Worm (Caenorhabditis elegans) whole organism, L4 larva: ENCODE results near the gene F13C5.2.

Source experiments
- F26F4.8 ChIP-seq: fragments of 200-800 bp; sonication (Bioruptor generic); conservative IDR thresholded peaks from 2 replicates; pipeline ENCODE4 v1.3.6; 2022; ENCODE audit warnings: missing genetic modification characterization, missing compliant biosample characterization
- F37D6.2 ChIP-seq: sonication (generic microtip); optimal IDR thresholded peaks from 2 replicates; lab custom pipeline; 2016; ENCODE audit warnings: mild to moderate bottlenecking, missing genetic modification characterization, missing compliant biosample characterization
- T20F7.1 ChIP-seq: fragments of 200-800 bp; sonication (Bioruptor generic); optimal IDR thresholded peaks from 2 replicates; lab custom pipeline; 2018; ENCODE audit warnings: mild to moderate bottlenecking, missing genetic modification characterization, missing compliant biosample characterization
- Y105C5A.15 ChIP-seq: fragments of 200-800 bp; sonication (Bioruptor generic); IDR thresholded peaks from 2 replicates; pipeline ENCODE4 v1.3.6; 2022; ENCODE audit warnings: missing genetic modification characterization, missing compliant biosample characterization
- aha-1 ChIP-seq: fragments of 150-350 bp; peaks from one replicate; lab custom pipeline; 2014; ENCODE audit warnings: missing biosample characterization, missing genetic modification characterization
- ceh-20 ChIP-seq: fragments of 200-800 bp; sonication (Bioruptor generic); IDR thresholded peaks from 2 replicates; pipeline ENCODE4 v1.3.6; 2022; ENCODE audit warnings: missing genetic modification reagents, missing genetic modification characterization, missing compliant biosample characterization
- ceh-32 ChIP-seq: sonication (generic microtip); optimal IDR thresholded peaks from 2 replicates; lab custom pipeline; 2016; ENCODE audit warnings: mild to moderate bottlenecking, missing genetic modification characterization, missing compliant biosample characterization; ENCODE audit not compliant: poor library complexity
- ceh-44 ChIP-seq: fragments of 200-800 bp; sonication (Bioruptor generic); IDR thresholded peaks from 2 replicates; pipeline ENCODE4 v1.3.6; 2022; ENCODE audit warnings: missing genetic modification reagents, missing genetic modification characterization, missing compliant biosample characterization
- ceh-82 ChIP-seq: sonication (generic microtip); optimal IDR thresholded peaks from 2 replicates; lab custom pipeline; 2017; ENCODE audit warnings: missing biosample characterization, missing genetic modification characterization
- ces-1 ChIP-seq: fragments of 150-350 bp; sonication (generic microtip); optimal IDR thresholded peaks from 4 replicates; lab custom pipeline; 2014; ENCODE audit warnings: missing biosample characterization, missing genetic modification reagents, missing genetic modification characterization
- ctbp-1 ChIP-seq: fragments of 200-800 bp; sonication (Bioruptor generic); IDR thresholded peaks from 2 replicates; pipeline ENCODE4 v1.3.6; 2022; ENCODE audit warnings: missing genetic modification reagents, missing genetic modification characterization, missing compliant biosample characterization
- daf-19 ChIP-seq: fragments of 200-800 bp; sonication (Bioruptor generic); conservative IDR thresholded peaks from 2 replicates; pipeline ENCODE4 v1.3.6; 2022; ENCODE audit warnings: missing genetic modification characterization, missing compliant biosample characterization
- daf-8 ChIP-seq: fragments of 200-800 bp; sonication (Bioruptor generic); IDR thresholded peaks from 2 replicates; pipeline ENCODE4 v1.3.6; 2022; ENCODE audit warnings: missing genetic modification characterization, missing compliant biosample characterization
- dmd-6 ChIP-seq: fragments of 200-800 bp; sonication (Bioruptor generic); IDR thresholded peaks from 2 replicates; pipeline ENCODE4 v1.3.6; 2022; ENCODE audit warnings: missing genetic modification reagents, missing genetic modification characterization, missing compliant biosample characterization
- dpl-1 ChIP-seq: fragments of 150-350 bp; optimal IDR thresholded peaks from 2 replicates; lab custom pipeline; 2014; ENCODE audit warnings: missing biosample characterization, missing genetic modification reagents, missing genetic modification characterization
- dve-1 ChIP-seq: sonication (generic microtip); optimal IDR thresholded peaks from 2 replicates; lab custom pipeline; 2017; ENCODE audit warnings: antibody characterized with exemption, mild to moderate bottlenecking, missing genetic modification characterization, missing compliant biosample characterization; ENCODE audit not compliant: insufficient read depth
- egl-43 ChIP-seq: fragments of 200-800 bp; sonication (Bioruptor generic); IDR thresholded peaks from 2 replicates; pipeline ENCODE4 v1.3.6; 2022; ENCODE audit warnings: missing genetic modification reagents, missing genetic modification characterization, missing compliant biosample characterization
- fkh-10 ChIP-seq: fragments of 150-350 bp; optimal IDR thresholded peaks from 2 replicates; lab custom pipeline; 2014; ENCODE audit warnings: missing biosample characterization, missing genetic modification reagents, missing genetic modification characterization
- fos-1 ChIP-seq: fragments of 150-350 bp; optimal IDR thresholded peaks from 2 replicates; lab custom pipeline; 2014; ENCODE audit warnings: missing biosample characterization, missing genetic modification characterization
- hif-1 ChIP-seq, 2 experiments: sonication (generic microtip); optimal IDR thresholded peaks; 2 replicates each; lab custom pipeline; 2016 to 2017; ENCODE audit warnings: missing compliant biosample characterization in 2 of 2, missing genetic modification characterization in 2 of 2, missing genetic modification reagents in 2 of 2, missing genotype in 2 of 2, mild to moderate bottlenecking in 1 of 2
- hlh-11 ChIP-seq: fragments of 200-800 bp; sonication (Bioruptor generic); optimal IDR thresholded peaks from 2 replicates; lab custom pipeline; 2018; ENCODE audit warnings: mild to moderate bottlenecking, missing genetic modification characterization, missing compliant biosample characterization
- hlh-30 ChIP-seq: sonication (generic microtip); optimal IDR thresholded peaks from 2 replicates; lab custom pipeline; 2017; ENCODE audit warnings: antibody characterized with exemption, mild to moderate bottlenecking, missing genetic modification characterization, missing compliant biosample characterization; ENCODE audit not compliant: insufficient read depth
- hmg-1.1 ChIP-seq: fragments of 200-800 bp; sonication (Bioruptor generic); IDR thresholded peaks from 2 replicates; pipeline ENCODE4 v1.3.6; 2022; ENCODE audit warnings: missing genetic modification reagents, missing genetic modification characterization, missing compliant biosample characterization
- lin-38 ChIP-seq: fragments of 200-800 bp; sonication (Bioruptor generic); IDR thresholded peaks from 2 replicates; pipeline ENCODE4 v1.3.6; 2022; ENCODE audit warnings: missing genetic modification reagents, missing genetic modification characterization, missing compliant biosample characterization
- lsy-2 ChIP-seq, 2 experiments: fragments of 150-350 bp in 1 of 2; sonication (generic microtip) in 1 of 2; optimal IDR thresholded peaks; 2 replicates each; lab custom pipeline; 2014 to 2017; ENCODE audit warnings: missing biosample characterization in 2 of 2, missing genetic modification characterization in 2 of 2
- madf-5 ChIP-seq, 2 experiments: fragments of 200-800 bp; sonication (Bioruptor generic); IDR thresholded peaks; 2 replicates each; pipeline ENCODE4 v1.3.6; 2022; ENCODE audit warnings: missing compliant biosample characterization in 2 of 2, missing genetic modification characterization in 2 of 2
- madf-9 ChIP-seq: fragments of 200-800 bp; sonication (Bioruptor generic); conservative IDR thresholded peaks from 2 replicates; pipeline ENCODE4 v1.3.6; 2022; ENCODE audit warnings: missing genetic modification reagents, missing genetic modification characterization, missing compliant biosample characterization
- mdl-1 ChIP-seq, 2 experiments: fragments of 150-350 bp in 1 of 2; sonication (generic microtip) in 1 of 2; optimal IDR thresholded peaks; 2 replicates each; lab custom pipeline; 2014 to 2017; ENCODE audit warnings: missing biosample characterization in 2 of 2, missing genetic modification characterization in 2 of 2
- mdt-29 ChIP-seq: fragments of 200-800 bp; sonication (Bioruptor generic); IDR thresholded peaks from 2 replicates; pipeline ENCODE4 v1.3.6; 2022; ENCODE audit warnings: missing genetic modification reagents, missing genetic modification characterization, missing compliant biosample characterization
- mep-1 ChIP-seq: fragments of 150-350 bp; sonication (generic microtip); optimal IDR thresholded peaks from 3 replicates; lab custom pipeline; 2014; ENCODE audit warnings: missing biosample characterization, missing genetic modification characterization
- nhr-237 ChIP-seq: sonication (generic microtip); optimal IDR thresholded peaks from 2 replicates; lab custom pipeline; 2017; ENCODE audit warnings: missing biosample characterization, missing genetic modification characterization
- nhr-76 ChIP-seq: fragments of 150-350 bp; optimal IDR thresholded peaks from 2 replicates; lab custom pipeline; 2014; ENCODE audit warnings: missing biosample characterization, missing genetic modification characterization
- nhr-77 ChIP-seq: fragments of 150-350 bp; optimal IDR thresholded peaks from 2 replicates; lab custom pipeline; 2014; ENCODE audit warnings: missing biosample characterization, missing genetic modification characterization
- php-3 ChIP-seq: fragments of 200-800 bp; sonication (Bioruptor generic); IDR thresholded peaks from 2 replicates; pipeline ENCODE4 v1.3.6; 2022; ENCODE audit warnings: missing genetic modification reagents, missing genetic modification characterization, missing compliant biosample characterization
- rbr-2 ChIP-seq: sonication (generic microtip); optimal IDR thresholded peaks from 2 replicates; lab custom pipeline; 2016; ENCODE audit warnings: missing genotype, missing genetic modification characterization, missing compliant biosample characterization
- set-16 ChIP-seq: fragments of 200-800 bp; sonication (Bioruptor generic); IDR thresholded peaks from 2 replicates; pipeline ENCODE4 v1.3.6; 2022; ENCODE audit warnings: missing genetic modification reagents, missing genetic modification characterization, missing compliant biosample characterization
- spr-3 ChIP-seq: fragments of 200-800 bp; sonication (Bioruptor generic); optimal IDR thresholded peaks from 2 replicates; lab custom pipeline; 2018; ENCODE audit warnings: mild to moderate bottlenecking, missing genetic modification characterization, missing compliant biosample characterization
- unc-62 ChIP-seq, 3 experiments: fragments of 150-350 bp in 1 of 3; sonication (generic microtip); optimal IDR thresholded peaks in 2 of 3; peaks in 1 of 3; 1 replicate in 1 of 3; 2 replicates in 2 of 3; lab custom pipeline; 2014 to 2017; ENCODE audit warnings: missing biosample characterization in 3 of 3, missing genetic modification characterization in 3 of 3, missing genetic modification reagents in 3 of 3, missing genotype in 1 of 3
- vab-7 ChIP-seq: fragments of 200-800 bp; sonication (Bioruptor generic); IDR thresholded peaks from 2 replicates; pipeline ENCODE4 v1.3.6; 2022; ENCODE audit warnings: missing genetic modification reagents, missing genetic modification characterization, missing compliant biosample characterization
- zfp-2 ChIP-seq: sonication (generic microtip); optimal IDR thresholded peaks from 2 replicates; lab custom pipeline; 2016; ENCODE audit warnings: mild to moderate bottlenecking, missing genetic modification characterization, missing compliant biosample characterization
- zfp-3 ChIP-seq: fragments of 200-800 bp; sonication (Bioruptor generic); conservative IDR thresholded peaks from 2 replicates; pipeline ENCODE4 v1.3.6; 2022; ENCODE audit warnings: missing genetic modification reagents, missing genetic modification characterization, missing compliant biosample characterization

F13C5.2 gene

ce11 chrX:600671-601070 is 6.9 kb downstream of the F13C5.2 start (continued):
- TF ChIP-seq ceh-82, result no peak
- TF ChIP-seq unc-62 (GFP tag; optimal IDR thresholded peaks at IDR 0.05 in 1 of 2; lab: Kevin White, UChicago), result peak in 1 of 2 experiments; percentile 94
- TF ChIP-seq unc-62 (tag; optimal IDR thresholded peaks at IDR 0.05; lab: Kevin White, UChicago), result no peak
- no peak for TF ChIP-seq fos-1 (tag; lab: Kevin White, UChicago)
- TF ChIP-seq php-3, result no peak
- TF ChIP-seq mdt-29, result no peak
- no peak for TF ChIP-seq madf-9 (GFP tag; lab: Robert Waterston, UW)
- TF ChIP-seq ceh-32, result no peak
- no peak for TF ChIP-seq zfp-3 (GFP tag; lab: Robert Waterston, UW)
- TF ChIP-seq zfp-2 (tag; lab: Kevin White, UChicago), result no peak
- no peak for TF ChIP-seq F26F4.8 (GFP tag; lab: Robert Waterston, UW)
- TF ChIP-seq hlh-11 (tag; lab: Kevin White, UChicago), result peak; percentile 44
- no peak for TF ChIP-seq fkh-10 (GFP tag; lab: Kevin White, UChicago)
- TF ChIP-seq daf-8, result no peak
- no peak for TF ChIP-seq lin-38 (GFP tag; lab: Robert Waterston, UW)
- TF ChIP-seq T20F7.1, result peak; percentile 18
- no peak for TF ChIP-seq nhr-237
- no peak for TF ChIP-seq rbr-2 (tag; lab: Kevin White, UChicago)
- TF ChIP-seq madf-5 (GFP tag; IDR thresholded peaks at IDR 0.05; lab: Robert Waterston, UW), result no peak
- peak; percentile 55 for TF ChIP-seq dve-1
- TF ChIP-seq nhr-77, result peak; percentile 4
- no peak for TF ChIP-seq ces-1 (GFP tag; lab: Kevin White, UChicago)
- no peak for TF ChIP-seq egl-43 (GFP tag; lab: Robert Waterston, UW)
- TF ChIP-seq dpl-1 (GFP tag; lab: Kevin White, UChicago), result no peak
- TF ChIP-seq Y105C5A.15, result no peak

- TF ChIP-seq spr-3 (GFP tag; lab: Kevin White, UChicago) (no peak), T20F7.1 (no peak), daf-19 (GFP tag; lab: Robert Waterston, UW) (no peak), egl-43 (GFP tag; lab: Robert Waterston, UW) (peak; percentile 68), hmg-1.1 (GFP tag; lab: Robert Waterston, UW) (peak; percentile 81), mep-1 (tag; lab: Kevin White, UChicago) (peak; percentile 55), nhr-76 (tag; lab: Kevin White, UChicago) (no peak), aha-1 (tag; lab: Kevin White, UChicago) (peak; percentile 88), dmd-6 (peak; percentile 25; the same call in 1 of the 2 replicates), ceh-44 (GFP tag; lab: Robert Waterston, UW) (0 out of 2 replicates have a peak, but pooled peaks have one; percentile 4), ceh-82 (no peak), set-16 (GFP tag; lab: Robert Waterston, UW) (peak; percentile 82), hif-1 (tag; optimal IDR thresholded peaks at IDR 0.05; lab: Kevin White, UChicago) (peak in 1 of 2 experiments; percentile 88), ctbp-1 (GFP tag; lab: Robert Waterston, UW) (0 out of 2 replicates have a peak, but pooled peaks have one; percentile 52), ceh-20 (GFP tag; lab: Robert Waterston, UW) (0 out of 2 replicates have a peak, but pooled peaks have one; percentile 63), lsy-2 (tag; optimal IDR thresholded peaks at IDR 0.05; lab: Kevin White, UChicago) (peak in 1 of 2 experiments; percentile 32), fkh-10 (GFP tag; lab: Kevin White, UChicago) (peak; percentile 84), hlh-30 (tag; lab: Kevin White, UChicago) (peak; percentile 79), F37D6.2 (tag; lab: Kevin White, UChicago) (peak; percentile 36), hlh-11 (tag; lab: Kevin White, UChicago) (peak; percentile 2), rbr-2 (tag; lab: Kevin White, UChicago) (peak; percentile 69), vab-7 (peak; percentile 17; the same call in 1 of the 2 replicates), mdl-1 (tag; optimal IDR thresholded peaks at IDR 0.05; lab: Kevin White, UChicago) (peak in 1 of 2 experiments; percentile 42)
- TF ChIP-seq, all 104 proteins: peak for 18
Observed at ce11 chrX:601340-601757, 7.6 kb downstream of the F13C5.2 start.
